Fruit fly (Drosophila melanogaster) whole organism, embryonic: ENCODE results near the gene Cys.

Experiments
- Ada2b ChIP-seq: fragments of 200-800 bp; sonication (Bioruptor generic); IDR thresholded peaks from 2 replicates; pipeline ENCODE4 v1.3.6; 2022; ENCODE audit warnings: missing biosample characterization, missing genetic modification characterization
- B-H2 ChIP-seq: fragments of 200-800 bp; sonication (Bioruptor generic); optimal IDR thresholded peaks from 2 replicates; lab custom pipeline; 2018; ENCODE audit warnings: missing biosample characterization, mild to moderate bottlenecking, missing genetic modification characterization
- CG11398 ChIP-seq: fragments of 200-800 bp; sonication (Bioruptor generic); optimal IDR thresholded peaks from 2 replicates; lab custom pipeline; 2016; ENCODE audit warnings: missing biosample characterization, missing genetic modification characterization
- CG11504 ChIP-seq: fragments of 200-800 bp; sonication (Bioruptor generic); optimal IDR thresholded peaks from 3 replicates; lab custom pipeline; 2019; ENCODE audit warnings: missing biosample characterization, mild to moderate bottlenecking, missing genetic modification characterization, moderate library complexity
- CG13894 ChIP-seq: fragments of 200-800 bp; sonication (Bioruptor generic); optimal IDR thresholded peaks from 3 replicates; lab custom pipeline; 2018; ENCODE audit warnings: missing biosample characterization, mild to moderate bottlenecking, missing genetic modification characterization, moderate library complexity
- CG15269 ChIP-seq: fragments of 200-800 bp; sonication (Bioruptor generic); optimal IDR thresholded peaks from 2 replicates; lab custom pipeline; 2018; ENCODE audit warnings: missing biosample characterization, mild to moderate bottlenecking, missing genetic modification characterization, moderate library complexity
- CG15601 ChIP-seq: fragments of 200-800 bp; sonication (Bioruptor generic); optimal IDR thresholded peaks from 3 replicates; lab custom pipeline; 2019; ENCODE audit warnings: missing biosample characterization, mild to moderate bottlenecking, missing genetic modification characterization, moderate library complexity
- CG18599 ChIP-seq: fragments of 200-800 bp; sonication (Bioruptor generic); optimal IDR thresholded peaks from 3 replicates; lab custom pipeline; 2017; ENCODE audit warnings: missing biosample characterization, missing genetic modification characterization, mild to moderate bottlenecking, moderate library complexity, missing genetic modification reagents
- CG2116 ChIP-seq: fragments of 200-800 bp; sonication (Bioruptor generic); optimal IDR thresholded peaks from 3 replicates; lab custom pipeline; 2018; ENCODE audit warnings: missing biosample characterization, mild to moderate bottlenecking, missing genetic modification characterization
- CG2120 ChIP-seq: fragments of 200-800 bp; sonication (Bioruptor generic); optimal IDR thresholded peaks from 3 replicates; lab custom pipeline; 2016; ENCODE audit warnings: missing biosample characterization, missing genetic modification characterization
- CG2678 ChIP-seq: fragments of 200-800 bp; sonication (Bioruptor generic); optimal IDR thresholded peaks from 3 replicates; lab custom pipeline; 2019; ENCODE audit warnings: missing biosample characterization, mild to moderate bottlenecking, missing genetic modification characterization, moderate library complexity
- CG2712 ChIP-seq: fragments of 200-800 bp; optimal IDR thresholded peaks from 3 replicates; lab custom pipeline; 2019; ENCODE audit warnings: missing biosample characterization, mild to moderate bottlenecking, missing genetic modification characterization, moderate library complexity
- CG3065 ChIP-seq: fragments of 200-800 bp; sonication (Bioruptor generic); optimal IDR thresholded peaks from 2 replicates; lab custom pipeline; 2016; ENCODE audit warnings: missing biosample characterization, missing genetic modification characterization
- CG34224 ChIP-seq: fragments of 200-800 bp; sonication (Bioruptor generic); IDR thresholded peaks from 3 replicates; pipeline ENCODE4 v1.3.6; 2022; ENCODE audit warnings: missing biosample characterization, missing genetic modification characterization; ENCODE audit not compliant: partially characterized antibody
- CG7839 ChIP-seq: fragments of 200-800 bp; sonication (Bioruptor generic); optimal IDR thresholded peaks from 3 replicates; lab custom pipeline; 2018; ENCODE audit warnings: missing biosample characterization, mild to moderate bottlenecking, missing genetic modification characterization, moderate library complexity
- CG9932 ChIP-seq: fragments of 200-800 bp; sonication (Bioruptor generic); IDR thresholded peaks from 2 replicates; pipeline ENCODE4 v1.3.6; 2022; ENCODE audit warnings: missing biosample characterization, missing genetic modification characterization
- D ChIP-seq, 2 experiments: fragments of 200-800 bp in 1 of 2; fragments of >200 bp in 1 of 2; sonication (Bioruptor generic) in 1 of 2; optimal IDR thresholded peaks; 2 replicates in 1 of 2; 3 replicates in 1 of 2; lab custom pipeline; 2017; ENCODE audit warnings: mild to moderate bottlenecking in 1 of 2, missing biosample characterization in 1 of 2, missing genetic modification characterization in 1 of 2, missing genetic modification reagents in 1 of 2
- Ets65A ChIP-seq: fragments of 200-800 bp; sonication (Bioruptor generic); peaks from one replicate; lab custom pipeline; 2016; ENCODE audit warnings: missing biosample characterization, missing genetic modification characterization
- Fer1 ChIP-seq: fragments of 200-800 bp; sonication (Bioruptor generic); optimal IDR thresholded peaks from 2 replicates; lab custom pipeline; 2017; ENCODE audit warnings: missing biosample characterization, mild to moderate bottlenecking, missing genetic modification characterization
- HLHmδ ChIP-seq: fragments of 200-800 bp; sonication (Bioruptor generic); optimal IDR thresholded peaks from 2 replicates; lab custom pipeline; 2018; ENCODE audit warnings: missing biosample characterization, mild to moderate bottlenecking, missing genetic modification characterization, moderate library complexity
- Hmr ChIP-seq: fragments of 200-800 bp; sonication (Bioruptor generic); optimal IDR thresholded peaks from 3 replicates; lab custom pipeline; 2017; ENCODE audit warnings: mild to moderate bottlenecking, missing biosample characterization, missing genetic modification reagents, missing genetic modification characterization
- abd-A ChIP-seq: fragments of 200-800 bp; sonication (Bioruptor generic); optimal IDR thresholded peaks from 3 replicates; lab custom pipeline; 2019; ENCODE audit warnings: missing biosample characterization, mild to moderate bottlenecking, missing genetic modification characterization, moderate library complexity
- crc ChIP-seq: fragments of 200-800 bp; sonication (Bioruptor generic); optimal IDR thresholded peaks from 2 replicates; lab custom pipeline; 2016; ENCODE audit warnings: missing biosample characterization, missing genetic modification characterization
- dmrt99B ChIP-seq: fragments of 200-800 bp; sonication (Bioruptor generic); optimal IDR thresholded peaks from 2 replicates; lab custom pipeline; 2018; ENCODE audit warnings: missing biosample characterization, mild to moderate bottlenecking, missing genetic modification characterization, moderate library complexity
- dysf ChIP-seq: fragments of 200-800 bp; sonication (Bioruptor generic); IDR thresholded peaks from 3 replicates; pipeline ENCODE4 v1.3.6; 2022; ENCODE audit warnings: missing biosample characterization, missing genetic modification characterization
- en ChIP-seq: fragments of 200-800 bp; sonication (Bioruptor generic); optimal IDR thresholded peaks from 2 replicates; lab custom pipeline; 2016; ENCODE audit warnings: missing biosample characterization, missing genetic modification characterization
- fd96Cb ChIP-seq: fragments of 200-800 bp; sonication (Bioruptor generic); optimal IDR thresholded peaks from 2 replicates; lab custom pipeline; 2018; ENCODE audit warnings: missing biosample characterization, mild to moderate bottlenecking, missing genetic modification characterization, moderate library complexity
- gem ChIP-seq: fragments of 200-800 bp; sonication (Bioruptor generic); optimal IDR thresholded peaks from 2 replicates; lab custom pipeline; 2019; ENCODE audit warnings: missing biosample characterization, mild to moderate bottlenecking, missing genetic modification characterization, moderate library complexity
- grau ChIP-seq: fragments of 200-800 bp; optimal IDR thresholded peaks from 3 replicates; lab custom pipeline; 2019; ENCODE audit warnings: missing biosample characterization, mild to moderate bottlenecking, missing genetic modification characterization, moderate library complexity
- lab ChIP-seq: fragments of 200-800 bp; sonication (Bioruptor generic); optimal IDR thresholded peaks from 3 replicates; lab custom pipeline; 2017; ENCODE audit warnings: missing biosample characterization, missing genetic modification characterization, mild to moderate bottlenecking, moderate library complexity, missing genetic modification reagents
- lilli ChIP-seq: fragments of 200-800 bp; sonication (Bioruptor generic); optimal IDR thresholded peaks from 3 replicates; lab custom pipeline; 2016; ENCODE audit warnings: missing biosample characterization, missing genetic modification characterization
- pnt ChIP-seq: fragments of 200-800 bp; sonication (Bioruptor generic); optimal IDR thresholded peaks from 3 replicates; lab custom pipeline; 2016; ENCODE audit warnings: missing biosample characterization, missing genetic modification characterization
- prd ChIP-seq, 3 experiments: fragments of >200 bp in 2 of 3; fragments of 200-800 bp in 1 of 3; sonication (Bioruptor generic) in 1 of 3; optimal IDR thresholded peaks in 2 of 3; IDR thresholded peaks in 1 of 3; 2 replicates in 2 of 3; 3 replicates in 1 of 3; pipeline versions ENCODE4 v1.3.6 to Lab custom; 2017 to 2022; ENCODE audit warnings: missing biosample characterization in 1 of 3, missing genetic modification characterization in 1 of 3
- row ChIP-seq: fragments of 200-800 bp; sonication (Bioruptor generic); IDR thresholded peaks from 3 replicates; pipeline ENCODE4 v1.3.6; 2022; ENCODE audit warnings: missing biosample characterization, missing genetic modification characterization

Gene Cys

dm6 chr3R:14557480-14558354 lies 11.7 kb downstream of the Cys start, which contains the start of gene Pde6 (continued):
- TF ChIP-seq en (GFP tag; lab: Kevin White, UChicago) (no peak), CG15601 (tag; lab: Kevin White, UChicago) (no peak), HLHmδ (GFP tag; lab: Kevin White, UChicago) (peak; percentile 33)
- TF ChIP-seq, all 482 proteins: peak for 49

dm6 chr3R:14555021-14555420 lies 14.4 kb downstream of the Cys start:
- TF ChIP-seq fd96Cb (tag; lab: Kevin White, UChicago) (no peak), CG13894 (tag; lab: Kevin White, UChicago) (peak; percentile 68), CG2116 (GFP tag; lab: Kevin White, UChicago) (no peak), abd-A (tag; lab: Kevin White, UChicago) (peak; percentile 56), D (optimal IDR thresholded peaks at IDR 0.05; lab: Kevin White, UChicago) (no peak), D (GFP tag; optimal IDR thresholded peaks at IDR 0.05; lab: Kevin White, UChicago) (no peak), CG34224 (no peak), Ets65A (GFP tag; lab: Kevin White, UChicago) (peak; percentile 1), CG11398 (GFP tag; lab: Kevin White, UChicago) (no peak)

- TF ChIP-seq CG2712 (tag; lab: Kevin White, UChicago): no peak
- TF ChIP-seq CG2678 (tag; lab: Kevin White, UChicago): peak; percentile 22
- peak; percentile 28 for TF ChIP-seq CG11504 (tag; lab: Kevin White, UChicago)
- peak; percentile 50 for TF ChIP-seq CG18599 (GFP tag; lab: Kevin White, UChicago)
- TF ChIP-seq prd (optimal IDR thresholded peaks at IDR 0.05; lab: Kevin White, UChicago): no peak
- TF ChIP-seq prd (GFP tag; IDR thresholded peaks at IDR 0.05; lab: Robert Waterston, UW): no peak
- TF ChIP-seq crc (GFP tag; lab: Kevin White, UChicago): no peak
- peak; percentile 22 for TF ChIP-seq CG15269
- peak; percentile 10 for TF ChIP-seq Hmr (GFP tag; lab: Kevin White, UChicago)
- 0 out of 3 replicates have a peak, but pooled peaks have one; percentile 27 for TF ChIP-seq dysf
- TF ChIP-seq CG7839 (tag; lab: Kevin White, UChicago): peak; percentile 16
- TF ChIP-seq dmrt99B (tag; lab: Kevin White, UChicago): peak; percentile 20
- peak; percentile 27; the same call in 1 of the 2 replicates for TF ChIP-seq Ada2b (GFP tag; lab: Robert Waterston, UW)
- TF ChIP-seq lilli (GFP tag; lab: Kevin White, UChicago): peak; percentile 16
- peak; percentile 28 for TF ChIP-seq CG2120 (GFP tag; lab: Kevin White, UChicago)
- peak; percentile 32 for TF ChIP-seq lab (GFP tag; lab: Kevin White, UChicago)
- TF ChIP-seq CG9932 (GFP tag; lab: Robert Waterston, UW): peak; percentile 32; the same call in 1 of the 2 replicates
- no peak for TF ChIP-seq CG3065 (GFP tag; lab: Kevin White, UChicago)
- TF ChIP-seq B-H2 (GFP tag; lab: Kevin White, UChicago): no peak
- TF ChIP-seq pnt: no peak
- TF ChIP-seq Fer1 (GFP tag; lab: Kevin White, UChicago): peak; percentile 23
- TF ChIP-seq row (GFP tag; lab: Robert Waterston, UW): peak; percentile 62
- peak; percentile 66 for TF ChIP-seq grau (tag; lab: Kevin White, UChicago)
- peak; percentile 9 for TF ChIP-seq gem (tag; lab: Kevin White, UChicago)
These were observed 20.7 kb downstream of the Cys start for dm6 chr3R:14548752-14549151.
